Worm (Caenorhabditis elegans) whole organism, L4/young adult: ENCODE measurements around the gene wdr-4.

Experiments used
- W03F9.2 ChIP-seq: fragments of 150-350 bp; optimal IDR thresholded peaks from 2 replicates; lab custom pipeline; 2014; ENCODE audit warnings: missing biosample characterization, missing genetic modification characterization
- dao-5 ChIP-seq: sonication (generic microtip); optimal IDR thresholded peaks from 2 replicates; lab custom pipeline; 2016; ENCODE audit warnings: missing genotype, missing genetic modification characterization, moderate library complexity, missing compliant biosample characterization

ce11 chrIII:6742597-6742996 lies 17.0 kb downstream of the wdr-4 start:
- TF ChIP-seq dao-5 (tag; lab: Kevin White, UChicago) (no peak), W03F9.2 (no peak)
